Worm (Caenorhabditis elegans): Measurements from ENCODE around the gene usp-46.

DNA sequence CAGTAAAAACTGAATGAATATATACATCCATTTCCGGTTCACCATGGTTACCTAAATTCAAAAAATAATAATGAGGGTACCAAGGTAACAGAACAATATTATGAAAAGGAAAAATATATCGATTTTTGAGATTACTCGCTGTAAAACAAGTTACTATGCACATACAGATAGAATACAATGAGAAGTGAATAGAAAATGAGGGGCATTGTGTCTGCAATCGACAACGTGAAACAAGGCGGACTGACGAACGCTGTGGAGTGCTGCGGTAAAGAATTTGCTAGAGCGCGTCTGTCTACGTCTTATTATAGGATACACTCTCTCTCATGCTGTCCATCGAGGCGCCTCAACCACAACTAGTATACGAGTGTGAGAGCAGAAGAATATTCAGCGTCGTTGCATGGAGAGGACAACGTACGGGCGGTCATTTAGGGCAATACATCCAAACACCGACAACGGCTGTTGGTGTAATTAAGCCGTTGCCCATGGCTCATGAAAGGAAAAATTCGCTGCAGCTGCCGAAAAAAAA lies 40.7 kb downstream of the usp-46 start, which contains the start of gene cnx-1:
- TF ChIP-seq ama-1 (optimal IDR thresholded peaks at IDR 0.05) (peak; percentile 31), lin-13 (GFP tag; optimal IDR thresholded peaks at IDR 0.05) (no peak), ceh-82 (tag; optimal IDR thresholded peaks at IDR 0.05) (no peak), snpc-4 (tag; optimal IDR thresholded peaks at IDR 0.05) (no peak), aly-2 (tag; optimal IDR thresholded peaks at IDR 0.05) (no peak), nhr-12 (tag; optimal IDR thresholded peaks at IDR 0.05) (no peak), alr-1 (tag; optimal IDR thresholded peaks at IDR 0.05) (no peak), lin-11 (tag; optimal IDR thresholded peaks at IDR 0.05) (peak; percentile 34), egl-27 (tag; optimal IDR thresholded peaks at IDR 0.05) (no peak), ZK546.5 (tag; optimal IDR thresholded peaks at IDR 0.05) (no peak)

Data from whole organism, L2 larva.